Fruit fly (Drosophila melanogaster): Measurements from ENCODE around the gene CG9953.

CG9953 gene

dm6 chr3L:6977391-6977790 lies 7.9 kb downstream of the CG9953 start (continued):
- TF ChIP-seq CG10462 (GFP tag; optimal IDR thresholded peaks at IDR 0.05) = peak; percentile 29
- TF ChIP-seq cato (GFP tag; optimal IDR thresholded peaks at IDR 0.05; ENCODE audit: borderline replicate concordance) = no peak
- TF ChIP-seq CG10366 (GFP tag; IDR thresholded peaks at IDR 0.05) = peak; percentile 64
- TF ChIP-seq CG8478 (optimal IDR thresholded peaks at IDR 0.05) = no peak
- peak; percentile 60 for TF ChIP-seq Xbp1 (GFP tag; optimal IDR thresholded peaks at IDR 0.05)
- peak; percentile 45 for TF ChIP-seq zen (tag; optimal IDR thresholded peaks at IDR 0.05)
- TF ChIP-seq CG13123 (GFP tag; optimal IDR thresholded peaks at IDR 0.05) = no peak
- TF ChIP-seq CG1603 (tag; optimal IDR thresholded peaks at IDR 0.05) = no peak
- TF ChIP-seq seq (GFP tag; IDR thresholded peaks at IDR 0.05) = peak; percentile 62
- TF ChIP-seq CG3407 (GFP tag; optimal IDR thresholded peaks at IDR 0.05) = peak; percentile 40
- TF ChIP-seq CG4617 (GFP tag; optimal IDR thresholded peaks at IDR 0.05; ENCODE audit: borderline replicate concordance) = no peak
- peak; percentile 16 for TF ChIP-seq BtbVII (GFP tag; optimal IDR thresholded peaks at IDR 0.05)
- peak; percentile 2 for TF ChIP-seq CG15011 (GFP tag; optimal IDR thresholded peaks at IDR 0.05)
- TF ChIP-seq lilli (GFP tag; optimal IDR thresholded peaks at IDR 0.05) = peak; percentile 3
- TF ChIP-seq CoRest (tag; optimal IDR thresholded peaks at IDR 0.05) = peak; percentile 54
- TF ChIP-seq CG8388 (GFP tag; optimal IDR thresholded peaks at IDR 0.05) = peak; percentile 65
- peak; percentile 8 for TF ChIP-seq Jarid2 (GFP tag; optimal IDR thresholded peaks at IDR 0.05)
- no peak for TF ChIP-seq CG3838 (GFP tag; optimal IDR thresholded peaks at IDR 0.05)
- peak; percentile 61 for TF ChIP-seq CG4424 (GFP tag; optimal IDR thresholded peaks at IDR 0.05)
- TF ChIP-seq C15 (GFP tag; IDR thresholded peaks at IDR 0.05) = 0 out of 3 replicates have a peak, but pooled peaks have one; percentile 33
- TF ChIP-seq Six4 (GFP tag; optimal IDR thresholded peaks at IDR 0.05) = peak; percentile 60
- TF ChIP-seq CG8765 (GFP tag; IDR thresholded peaks at IDR 0.05) = no peak
- peak in 1 of 2 experiments; percentile 18 for TF ChIP-seq dpn (GFP tag; optimal IDR thresholded peaks at IDR 0.05)
- peak; percentile 64 for TF ChIP-seq CG7839 (tag; optimal IDR thresholded peaks at IDR 0.05)
- TF ChIP-seq croc (GFP tag; conservative IDR thresholded peaks at IDR 0.05) = peak; percentile 40; the same call in 2 of the 3 replicates
- no peak for TF ChIP-seq CG7357 (GFP tag; IDR thresholded peaks at IDR 0.05)
- peak; percentile 38 for TF ChIP-seq CG30403 (GFP tag; optimal IDR thresholded peaks at IDR 0.05)
- peak; percentile 64; the same call in 1 of the 2 replicates for TF ChIP-seq CG32767 (GFP tag; IDR thresholded peaks at IDR 0.05)
- TF ChIP-seq CG2120 (GFP tag; optimal IDR thresholded peaks at IDR 0.05) = no peak
- TF ChIP-seq hb (GFP tag; IDR thresholded peaks at IDR 0.05; ENCODE audit: partially characterized antibody) = no peak
- TF ChIP-seq MTF-1 (GFP tag; optimal IDR thresholded peaks at IDR 0.05; ENCODE audit: borderline replicate concordance) = peak; percentile 31
- TF ChIP-seq luna (GFP tag; optimal IDR thresholded peaks at IDR 0.05) = no peak
- TF ChIP-seq nerfin-1 (tag; optimal IDR thresholded peaks at IDR 0.05) = peak; percentile 16
- no peak for TF ChIP-seq wdn (GFP tag; IDR thresholded peaks at IDR 0.05)
- TF ChIP-seq CG11504 (tag; optimal IDR thresholded peaks at IDR 0.05) = peak; percentile 74
- no peak for TF ChIP-seq CG31365 (tag; optimal IDR thresholded peaks at IDR 0.05)
- TF ChIP-seq ems (GFP tag; optimal IDR thresholded peaks at IDR 0.05) = no peak
- no peak for TF ChIP-seq bowl (GFP tag; IDR thresholded peaks at IDR 0.05)
- TF ChIP-seq Nf-YA (GFP tag; IDR thresholded peaks at IDR 0.05) = 0 out of 2 replicates have a peak, but pooled peaks have one; percentile 42
- TF ChIP-seq HLH3B (GFP tag; IDR thresholded peaks at IDR 0.05) = peak; percentile 68
- no peak for TF ChIP-seq CG9932 (GFP tag; IDR thresholded peaks at IDR 0.05)
- no peak for TF ChIP-seq CG11560 (tag; IDR thresholded peaks at IDR 0.05)
- TF ChIP-seq pzg (GFP tag; optimal IDR thresholded peaks at IDR 0.05) = no peak
- peak; percentile 46; the same call in 1 of the 2 replicates for TF ChIP-seq MBD-R2 (GFP tag; IDR thresholded peaks at IDR 0.05)
- TF ChIP-seq CG33213 (GFP tag; optimal IDR thresholded peaks at IDR 0.05) = no peak
- no peak for TF ChIP-seq tx (GFP tag; optimal IDR thresholded peaks at IDR 0.05)
- TF ChIP-seq CG5245 (GFP tag; optimal IDR thresholded peaks at IDR 0.05) = peak; percentile 5
- TF ChIP-seq CG12299 (tag; optimal IDR thresholded peaks at IDR 0.05) = no peak
- no peak for TF ChIP-seq Sry-β (GFP tag; optimal IDR thresholded peaks at IDR 0.05)
- peak; percentile 35; the same call in 1 of the 2 replicates for TF ChIP-seq ara (GFP tag; IDR thresholded peaks at IDR 0.05)
- 0 out of 2 replicates have a peak, but pooled peaks have one; percentile 25 for TF ChIP-seq CG1024 (GFP tag; IDR thresholded peaks at IDR 0.05)

All from whole organism, embryonic.